Fruit fly (Drosophila melanogaster): Measurements from ENCODE around the gene Cp15.

The Cp15 gene

dm6 chr3L:8695959-8696358, 32.3 kb upstream of the Cp15 start:
- TF ChIP-seq CG17801 (GFP tag; optimal IDR thresholded peaks at IDR 0.05; ENCODE audit: partially characterized antibody): no peak

- peak; percentile 73 for TF ChIP-seq CG17801 (GFP tag; optimal IDR thresholded peaks at IDR 0.05; ENCODE audit: partially characterized antibody)
Observed at dm6 chr3L:8696487-8696954, 31.8 kb upstream of the Cp15 start.

dm6 chr3L:8697862-8698261, 30.4 kb upstream of the Cp15 start:
- peak; percentile 13 for TF ChIP-seq CG17801 (GFP tag; optimal IDR thresholded peaks at IDR 0.05; ENCODE audit: partially characterized antibody)

- TF ChIP-seq CG17801 (GFP tag; optimal IDR thresholded peaks at IDR 0.05; ENCODE audit: partially characterized antibody): no peak
Observed at dm6 chr3L:8698493-8699166, 29.7 kb upstream of the Cp15 start.

- TF ChIP-seq CG17801 (GFP tag; optimal IDR thresholded peaks at IDR 0.05; ENCODE audit: partially characterized antibody): no peak
Observed at dm6 chr3L:8699612-8700011, 28.7 kb upstream of the Cp15 start.

- no peak for TF ChIP-seq CG17801 (GFP tag; optimal IDR thresholded peaks at IDR 0.05; ENCODE audit: partially characterized antibody)
Observed at dm6 chr3L:8700054-8700642, 28.1 kb upstream of the Cp15 start.

- no peak for TF ChIP-seq CG17801 (GFP tag; optimal IDR thresholded peaks at IDR 0.05; ENCODE audit: partially characterized antibody)
Observed at dm6 chr3L:8700643-8701208, 27.6 kb upstream of the Cp15 start.

dm6 chr3L:8701697-8702349, 26.5 kb upstream of the Cp15 start:
- no peak for TF ChIP-seq CG17801 (GFP tag; optimal IDR thresholded peaks at IDR 0.05; ENCODE audit: partially characterized antibody)

- no peak for TF ChIP-seq CG17801 (GFP tag; optimal IDR thresholded peaks at IDR 0.05; ENCODE audit: partially characterized antibody)
Observed at dm6 chr3L:8702448-8702847, 25.8 kb upstream of the Cp15 start.

- TF ChIP-seq CG17801 (GFP tag; optimal IDR thresholded peaks at IDR 0.05; ENCODE audit: partially characterized antibody): no peak
Observed at dm6 chr3L:8703707-8704236, 24.5 kb upstream of the Cp15 start.

- peak; percentile 27 for TF ChIP-seq CG17801 (GFP tag; optimal IDR thresholded peaks at IDR 0.05; ENCODE audit: partially characterized antibody)
Observed at dm6 chr3L:8704713-8705412, 23.4 kb upstream of the Cp15 start.

- no peak for TF ChIP-seq CG17801 (GFP tag; optimal IDR thresholded peaks at IDR 0.05; ENCODE audit: partially characterized antibody)
Observed at dm6 chr3L:8707075-8707474, 21.2 kb upstream of the Cp15 start.

- no peak for TF ChIP-seq CG17801 (GFP tag; optimal IDR thresholded peaks at IDR 0.05; ENCODE audit: partially characterized antibody)
Observed at dm6 chr3L:8707821-8708220, 20.5 kb upstream of the Cp15 start.

- TF ChIP-seq CG17801 (GFP tag; optimal IDR thresholded peaks at IDR 0.05; ENCODE audit: partially characterized antibody): no peak
Observed at dm6 chr3L:8708856-8709255, 19.4 kb upstream of the Cp15 start.

dm6 chr3L:8712913-8713312, 15.4 kb upstream of the Cp15 start:
- TF ChIP-seq CG17801 (GFP tag; optimal IDR thresholded peaks at IDR 0.05; ENCODE audit: partially characterized antibody): no peak

Measured in ovary, adult (tissue).